Worm (Caenorhabditis elegans) whole organism, late embryonic: ENCODE results near the gene bmy-1.
A peak's percentile ranks its signal among the peaks of the same experiment; 100 is the strongest.

Experiments used
- C08G9.2 ChIP-seq: sonication (generic microtip); optimal IDR thresholded peaks from 2 replicates; lab custom pipeline; 2016; ENCODE audit warnings: mild to moderate bottlenecking, missing genetic modification characterization, moderate library complexity, missing compliant biosample characterization
- K02D7.2 ChIP-seq: sonication (generic microtip); optimal IDR thresholded peaks from 2 replicates; lab custom pipeline; 2017; ENCODE audit warnings: mild to moderate bottlenecking, missing genetic modification characterization, missing compliant biosample characterization
- T23F11.4 ChIP-seq: fragments of 200-800 bp; sonication (Bioruptor generic); optimal IDR thresholded peaks from 2 replicates; lab custom pipeline; 2018; ENCODE audit warnings: mild to moderate bottlenecking, missing genetic modification characterization, missing compliant biosample characterization
- Y22D7AL.16 ChIP-seq: sonication (generic microtip); optimal IDR thresholded peaks from 2 replicates; lab custom pipeline; 2016; ENCODE audit warnings: missing genetic modification characterization, missing compliant biosample characterization
- ama-1 ChIP-seq: fragments of 150-350 bp; optimal IDR thresholded peaks from 2 replicates; lab custom pipeline; 2014
- ceh-14 ChIP-seq: sonication (generic microtip); optimal IDR thresholded peaks from 2 replicates; lab custom pipeline; 2016; ENCODE audit warnings: missing genotype, missing genetic modification characterization, missing compliant biosample characterization
- ceh-18 ChIP-seq: sonication (generic microtip); optimal IDR thresholded peaks from 2 replicates; lab custom pipeline; 2016; ENCODE audit warnings: missing genetic modification characterization, missing compliant biosample characterization
- ceh-19 ChIP-seq: fragments of 200-800 bp; sonication (Bioruptor generic); optimal IDR thresholded peaks from 2 replicates; lab custom pipeline; 2018; ENCODE audit warnings: mild to moderate bottlenecking, missing genetic modification characterization, missing compliant biosample characterization
- ceh-22 ChIP-seq: sonication (generic microtip); optimal IDR thresholded peaks from 2 replicates; lab custom pipeline; 2017; ENCODE audit warnings: missing biosample characterization, missing genetic modification characterization
- ceh-24 ChIP-seq: sonication (generic microtip); optimal IDR thresholded peaks from 2 replicates; lab custom pipeline; 2016; ENCODE audit warnings: mild to moderate bottlenecking, missing genetic modification characterization, missing compliant biosample characterization
- ceh-31 ChIP-seq: sonication (generic microtip); optimal IDR thresholded peaks from 2 replicates; lab custom pipeline; 2016; ENCODE audit warnings: missing genetic modification characterization, missing compliant biosample characterization
- ceh-34 ChIP-seq: sonication (generic microtip); optimal IDR thresholded peaks from 2 replicates; lab custom pipeline; 2016; ENCODE audit warnings: mild to moderate bottlenecking, missing genetic modification characterization, missing compliant biosample characterization
- ceh-6 ChIP-seq: fragments of 200-800 bp; sonication (Bioruptor generic); optimal IDR thresholded peaks from 2 replicates; lab custom pipeline; 2018; ENCODE audit warnings: mild to moderate bottlenecking, missing genetic modification characterization, missing compliant biosample characterization
- che-1 ChIP-seq: sonication (generic microtip); optimal IDR thresholded peaks from 2 replicates; lab custom pipeline; 2016; ENCODE audit warnings: mild to moderate bottlenecking, missing genetic modification characterization, missing compliant biosample characterization
- elt-2 ChIP-seq: sonication (generic microtip); optimal IDR thresholded peaks from 2 replicates; lab custom pipeline; 2016; ENCODE audit warnings: missing genetic modification reagents, missing genetic modification characterization, missing compliant biosample characterization
- elt-4 ChIP-seq: sonication (generic microtip); optimal IDR thresholded peaks from 2 replicates; lab custom pipeline; 2016; ENCODE audit warnings: missing genetic modification characterization, missing compliant biosample characterization
- fkh-10 ChIP-seq: fragments of 150-350 bp; optimal IDR thresholded peaks from 2 replicates; lab custom pipeline; 2014; ENCODE audit warnings: missing biosample characterization, missing genetic modification reagents, missing genetic modification characterization
- hlh-15 ChIP-seq: sonication (generic microtip); optimal IDR thresholded peaks from 2 replicates; lab custom pipeline; 2016; ENCODE audit warnings: missing genetic modification characterization, missing compliant biosample characterization
- lim-6 ChIP-seq: sonication (generic microtip); optimal IDR thresholded peaks from 2 replicates; lab custom pipeline; 2016; ENCODE audit warnings: missing genetic modification characterization, missing compliant biosample characterization
- madf-2 ChIP-seq: sonication (generic microtip); optimal IDR thresholded peaks from 2 replicates; lab custom pipeline; 2017; ENCODE audit warnings: missing genetic modification characterization, missing compliant biosample characterization
- mec-3 ChIP-seq: sonication (generic microtip); optimal IDR thresholded peaks from 2 replicates; lab custom pipeline; 2016; ENCODE audit warnings: borderline replicate concordance, missing genetic modification characterization, missing compliant biosample characterization
- nfya-1 ChIP-seq: sonication (generic microtip); optimal IDR thresholded peaks from 2 replicates; lab custom pipeline; 2017; ENCODE audit warnings: missing genetic modification characterization, mild to moderate bottlenecking, missing compliant biosample characterization, antibody characterized with exemption, moderate library complexity
- nhr-11 ChIP-seq: fragments of 150-350 bp; optimal IDR thresholded peaks from 2 replicates; lab custom pipeline; 2014; ENCODE audit warnings: missing biosample characterization, missing genetic modification characterization
- nhr-232 ChIP-seq: sonication (generic microtip); optimal IDR thresholded peaks from 2 replicates; lab custom pipeline; 2016; ENCODE audit warnings: missing genetic modification characterization, missing compliant biosample characterization
- odd-2 ChIP-seq: sonication (generic microtip); optimal IDR thresholded peaks from 2 replicates; lab custom pipeline; 2017; ENCODE audit warnings: antibody characterized with exemption, mild to moderate bottlenecking, missing genetic modification characterization, missing compliant biosample characterization
- pag-3 ChIP-seq: sonication (generic microtip); optimal IDR thresholded peaks from 2 replicates; lab custom pipeline; 2016; ENCODE audit warnings: missing compliant biosample characterization, missing genetic modification characterization, borderline replicate concordance
- pha-4 ChIP-seq: fragments of 150-350 bp; optimal IDR thresholded peaks from 2 replicates; lab custom pipeline; 2018; ENCODE audit warnings: missing biosample characterization, missing genetic modification reagents, missing genetic modification characterization
- pqm-1 ChIP-seq: sonication (generic microtip); optimal IDR thresholded peaks from 2 replicates; lab custom pipeline; 2016; ENCODE audit warnings: missing genetic modification characterization, missing compliant biosample characterization
- pros-1 ChIP-seq: fragments of 150-350 bp; optimal IDR thresholded peaks from 2 replicates; lab custom pipeline; 2014; ENCODE audit warnings: missing biosample characterization, missing genetic modification reagents, missing genetic modification characterization
- ref-2 ChIP-seq: sonication (generic microtip); optimal IDR thresholded peaks from 2 replicates; lab custom pipeline; 2016; ENCODE audit warnings: missing genetic modification characterization, missing compliant biosample characterization
- rnt-1 ChIP-seq: sonication (generic microtip); optimal IDR thresholded peaks from 2 replicates; lab custom pipeline; 2016; ENCODE audit warnings: missing genetic modification characterization, missing compliant biosample characterization
- sox-2 ChIP-seq: fragments of 200-800 bp; sonication (Bioruptor generic); IDR thresholded peaks from 2 replicates; pipeline ENCODE4 v1.3.6; 2022; ENCODE audit warnings: missing genetic modification reagents, missing genetic modification characterization, missing compliant biosample characterization
- tbx-2 ChIP-seq: sonication (generic microtip); optimal IDR thresholded peaks from 2 replicates; lab custom pipeline; 2016; ENCODE audit warnings: missing genetic modification characterization, missing compliant biosample characterization
- tbx-7 ChIP-seq: sonication (generic microtip); optimal IDR thresholded peaks from 2 replicates; lab custom pipeline; 2016; ENCODE audit warnings: missing genotype, missing genetic modification characterization, missing compliant biosample characterization
- unc-42 ChIP-seq: sonication (generic microtip); optimal IDR thresholded peaks from 2 replicates; lab custom pipeline; 2016; ENCODE audit warnings: missing genotype, missing genetic modification characterization, missing compliant biosample characterization
- unc-55 ChIP-seq: sonication (generic microtip); optimal IDR thresholded peaks from 2 replicates; lab custom pipeline; 2017; ENCODE audit warnings: missing biosample characterization, missing genetic modification reagents, missing genetic modification characterization
- zip-5 ChIP-seq: sonication (generic microtip); optimal IDR thresholded peaks from 2 replicates; lab custom pipeline; 2016; ENCODE audit warnings: missing genetic modification characterization, missing compliant biosample characterization
- ztf-16 ChIP-seq: sonication (generic microtip); optimal IDR thresholded peaks from 2 replicates; lab custom pipeline; 2017; ENCODE audit warnings: missing genetic modification characterization, missing compliant biosample characterization

The bmy-1 gene

ce11 chrII:5321718-5322286 is 36.7 kb upstream of the bmy-1 start:
- peak; percentile 22 for TF ChIP-seq tbx-2 (tag; lab: Kevin White, UChicago)
- no peak for TF ChIP-seq ceh-22 (tag; lab: Kevin White, UChicago)
- peak; percentile 21 for TF ChIP-seq ref-2 (tag; lab: Kevin White, UChicago)
- no peak for TF ChIP-seq fkh-10 (GFP tag; lab: Kevin White, UChicago)
- peak; percentile 28 for TF ChIP-seq nfya-1 (tag; lab: Kevin White, UChicago)
- peak; percentile 45 for TF ChIP-seq ceh-31 (tag; lab: Kevin White, UChicago)
- TF ChIP-seq ceh-24, result no peak
- no peak for TF ChIP-seq ama-1 (lab: Kevin White, UChicago)
- TF ChIP-seq, all 69 proteins: peak for 4

DNA sequence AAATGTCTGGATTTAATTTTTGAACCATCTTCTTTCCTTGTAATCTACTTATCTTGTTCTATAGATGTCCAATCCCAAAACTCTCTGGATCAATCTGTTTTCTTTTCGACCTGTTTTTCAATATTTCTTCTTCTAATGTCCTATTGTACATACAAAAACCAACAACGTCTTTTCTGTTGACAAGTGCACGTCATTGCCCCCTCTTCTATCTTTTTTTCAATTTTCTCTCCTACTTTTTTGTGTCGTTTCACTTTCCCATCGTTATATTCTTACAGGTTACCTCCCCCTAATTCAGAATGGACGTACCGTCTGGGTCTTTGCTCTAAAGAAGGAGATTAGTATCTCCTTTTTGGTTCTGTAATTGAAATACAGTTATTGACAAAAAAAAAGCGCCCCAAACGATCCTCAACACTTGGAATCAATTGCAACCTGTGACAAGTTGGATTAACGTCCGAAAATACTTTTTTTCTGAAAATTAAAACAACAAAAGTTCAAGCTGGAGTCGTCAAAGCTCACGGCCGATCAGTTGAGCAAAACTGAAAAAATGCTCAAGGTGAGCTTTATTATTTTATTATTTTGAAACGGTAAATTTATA is 35.7 kb upstream of the bmy-1 start, which contains the start of gene vhp-1:
Gene vhp-1, plus strand, starts transcription at position 545 of the 595 bp plus-strand sequence.
- no peak for TF ChIP-seq ceh-31 (tag; lab: Kevin White, UChicago)
- no peak for TF ChIP-seq pag-3 (tag; lab: Kevin White, UChicago)
- no peak for TF ChIP-seq Y22D7AL.16 (tag; lab: Kevin White, UChicago)

DNA sequence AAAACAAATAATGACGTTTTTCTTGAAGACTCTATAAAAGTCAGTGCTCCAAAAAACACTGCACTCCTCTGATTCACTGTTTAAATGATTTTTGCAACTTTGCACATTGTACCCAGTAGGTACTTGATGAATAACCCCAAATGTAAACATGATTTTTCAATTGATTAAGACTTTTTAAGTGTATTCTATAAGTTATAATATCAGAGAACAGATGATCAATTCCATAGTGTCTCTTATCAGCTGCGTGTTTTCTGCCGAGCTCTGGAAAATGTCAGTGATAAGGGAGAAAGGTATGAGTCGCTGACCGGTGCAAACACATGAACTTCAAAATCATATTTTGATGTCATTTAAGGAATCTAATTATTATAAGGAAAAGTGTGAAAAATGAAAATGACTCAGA is 34.7 kb upstream of the bmy-1 start:
- TF ChIP-seq mec-3 (tag; lab: Kevin White, UChicago), result no peak
- peak; percentile 67 for TF ChIP-seq pqm-1 (tag; lab: Kevin White, UChicago)
- no peak for TF ChIP-seq che-1 (tag; lab: Kevin White, UChicago)
- no peak for TF ChIP-seq lim-6 (tag; lab: Kevin White, UChicago)
- no peak for TF ChIP-seq sox-2 (GFP tag; lab: Robert Waterston, UW)
- TF ChIP-seq ref-2 (tag; lab: Kevin White, UChicago), result no peak
- peak; percentile 99 for TF ChIP-seq elt-2 (tag; lab: Kevin White, UChicago)
- no peak for TF ChIP-seq pag-3 (tag; lab: Kevin White, UChicago)

DNA sequence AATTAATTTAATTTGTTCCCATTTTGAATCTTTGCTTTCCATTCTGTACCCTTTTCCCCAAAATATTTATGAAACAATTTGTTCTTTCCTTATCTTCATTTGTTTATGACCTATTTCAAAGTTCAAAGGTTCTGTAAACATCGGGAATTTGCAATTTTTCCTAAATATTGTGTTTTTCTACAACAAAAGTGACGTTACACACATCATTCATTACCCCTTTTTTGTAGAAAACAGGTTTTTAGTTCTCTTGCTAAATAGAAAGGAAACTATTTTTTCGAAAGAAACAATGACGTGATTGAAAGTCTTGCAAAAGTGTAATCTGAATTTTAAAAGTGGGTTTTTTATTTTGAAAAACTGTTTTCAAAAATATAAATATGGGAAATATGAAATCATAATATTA is 33.8 kb upstream of the bmy-1 start:
- TF ChIP-seq pros-1 (tag; lab: Kevin White, UChicago) (no peak), ceh-14 (tag; lab: Kevin White, UChicago) (no peak), sox-2 (GFP tag; lab: Robert Waterston, UW) (no peak), C08G9.2 (no peak), ceh-19 (GFP tag; lab: Kevin White, UChicago) (no peak), mec-3 (tag; lab: Kevin White, UChicago) (no peak)
- TF ChIP-seq, all 69 proteins: peak for 0

ce11 chrII:5326024-5326627 is 32.4 kb upstream of the bmy-1 start:
- TF ChIP-seq odd-2 (tag; lab: Kevin White, UChicago) (no peak), ztf-16 (tag; lab: Kevin White, UChicago) (no peak), ceh-6 (no peak), ceh-31 (tag; lab: Kevin White, UChicago) (peak; percentile 32), rnt-1 (tag; lab: Kevin White, UChicago) (peak; percentile 27), hlh-15 (tag; lab: Kevin White, UChicago) (no peak), C08G9.2 (no peak), elt-2 (tag; lab: Kevin White, UChicago) (peak; percentile 26), che-1 (tag; lab: Kevin White, UChicago) (no peak), K02D7.2 (no peak), zip-5 (tag; lab: Kevin White, UChicago) (no peak), nhr-11 (tag; lab: Kevin White, UChicago) (no peak), pha-4 (tag; lab: Kevin White, UChicago) (no peak), sox-2 (GFP tag; lab: Robert Waterston, UW) (no peak), unc-42 (tag; lab: Kevin White, UChicago) (peak; percentile 8), tbx-2 (tag; lab: Kevin White, UChicago) (peak; percentile 21), fkh-10 (GFP tag; lab: Kevin White, UChicago) (peak; percentile 15), T23F11.4 (no peak), tbx-7 (tag; lab: Kevin White, UChicago) (no peak), nhr-232 (tag; lab: Kevin White, UChicago) (no peak), madf-2 (no peak), elt-4 (tag; lab: Kevin White, UChicago) (no peak), ceh-34 (tag; lab: Kevin White, UChicago) (no peak), ceh-18 (tag; lab: Kevin White, UChicago) (peak; percentile 28), unc-55 (peak; percentile 52), mec-3 (tag; lab: Kevin White, UChicago) (no peak)
